Worm (Caenorhabditis elegans) whole organism, L4 larva: ENCODE measurements around the gene vps-2.
A peak's percentile ranks its signal among the peaks of the same experiment; 100 is the strongest.

ENCODE experiments used
- F10B5.3 ChIP-seq: sonication (generic microtip); optimal IDR thresholded peaks from 2 replicates; lab custom pipeline; 2016; ENCODE audit warnings: mild to moderate bottlenecking, missing genetic modification characterization, missing compliant biosample characterization
- F37D6.2 ChIP-seq: sonication (generic microtip); optimal IDR thresholded peaks from 2 replicates; lab custom pipeline; 2016; ENCODE audit warnings: mild to moderate bottlenecking, missing genetic modification characterization, missing compliant biosample characterization
- F44E2.7 ChIP-seq: fragments of 200-800 bp; sonication (Bioruptor generic); IDR thresholded peaks from 2 replicates; pipeline ENCODE4 v2.1.2; 2022; ENCODE audit warnings: missing genetic modification characterization, missing compliant biosample characterization
- F49E8.2 ChIP-seq: sonication (generic microtip); optimal IDR thresholded peaks from 2 replicates; lab custom pipeline; 2016; ENCODE audit warnings: missing compliant biosample characterization, mild to moderate bottlenecking, missing genetic modification characterization, borderline replicate concordance
- R02D3.7 ChIP-seq: fragments of 150-350 bp; sonication (generic microtip); optimal IDR thresholded peaks from 3 replicates; lab custom pipeline; 2014; ENCODE audit warnings: missing biosample characterization, missing genetic modification characterization
- T26A8.4 ChIP-seq: fragments of 200-800 bp; sonication (Bioruptor generic); IDR thresholded peaks from 2 replicates; pipeline ENCODE4 v1.3.6; 2022; ENCODE audit warnings: missing genetic modification characterization, missing compliant biosample characterization
- Y105C5A.15 ChIP-seq: fragments of 200-800 bp; sonication (Bioruptor generic); IDR thresholded peaks from 2 replicates; pipeline ENCODE4 v1.3.6; 2022; ENCODE audit warnings: missing genetic modification characterization, missing compliant biosample characterization
- Y48G9A.11 ChIP-seq: fragments of 200-800 bp; sonication (Bioruptor generic); IDR thresholded peaks from 2 replicates; pipeline ENCODE4 v1.3.6; 2022; ENCODE audit warnings: missing genetic modification reagents, missing genetic modification characterization, missing compliant biosample characterization
- Y5F2A.4 ChIP-seq: fragments of 200-800 bp; sonication (Bioruptor generic); optimal IDR thresholded peaks from 2 replicates; lab custom pipeline; 2018; ENCODE audit warnings: mild to moderate bottlenecking, missing genetic modification characterization, missing compliant biosample characterization
- aly-2 ChIP-seq: sonication (generic microtip); optimal IDR thresholded peaks from 2 replicates; lab custom pipeline; 2018; ENCODE audit warnings: missing biosample characterization, missing genetic modification characterization
- attf-4 ChIP-seq: sonication (generic microtip); optimal IDR thresholded peaks from 3 replicates; lab custom pipeline; 2017; ENCODE audit warnings: missing biosample characterization, missing genetic modification characterization
- ceh-82 ChIP-seq: sonication (generic microtip); optimal IDR thresholded peaks from 2 replicates; lab custom pipeline; 2017; ENCODE audit warnings: missing biosample characterization, missing genetic modification characterization
- ces-1 ChIP-seq: fragments of 150-350 bp; sonication (generic microtip); optimal IDR thresholded peaks from 4 replicates; lab custom pipeline; 2014; ENCODE audit warnings: missing biosample characterization, missing genetic modification reagents, missing genetic modification characterization
- cey-2 ChIP-seq: sonication (generic microtip); optimal IDR thresholded peaks from 3 replicates; lab custom pipeline; 2017; ENCODE audit warnings: missing genetic modification characterization, mild to moderate bottlenecking, missing compliant biosample characterization, antibody characterized with exemption, borderline replicate concordance; ENCODE audit not compliant: insufficient read depth
- ctbp-1 ChIP-seq: fragments of 200-800 bp; sonication (Bioruptor generic); IDR thresholded peaks from 2 replicates; pipeline ENCODE4 v1.3.6; 2022; ENCODE audit warnings: missing genetic modification reagents, missing genetic modification characterization, missing compliant biosample characterization
- daf-12 ChIP-seq: fragments of 150-350 bp; optimal IDR thresholded peaks from 2 replicates; lab custom pipeline; 2014; ENCODE audit warnings: missing biosample characterization, missing genetic modification reagents, missing genetic modification characterization
- daf-16 ChIP-seq, 3 experiments: sonication (generic microtip); optimal IDR thresholded peaks; 2 replicates each; lab custom pipeline; 2016 to 2017; ENCODE audit warnings: missing genetic modification characterization in 3 of 3, missing genetic modification reagents in 3 of 3, mild to moderate bottlenecking in 2 of 3, missing compliant biosample characterization in 2 of 3, missing biosample characterization in 1 of 3, moderate library complexity in 1 of 3
- daf-19 ChIP-seq: fragments of 200-800 bp; sonication (Bioruptor generic); conservative IDR thresholded peaks from 2 replicates; pipeline ENCODE4 v1.3.6; 2022; ENCODE audit warnings: missing genetic modification characterization, missing compliant biosample characterization
- daf-8 ChIP-seq: fragments of 200-800 bp; sonication (Bioruptor generic); IDR thresholded peaks from 2 replicates; pipeline ENCODE4 v1.3.6; 2022; ENCODE audit warnings: missing genetic modification characterization, missing compliant biosample characterization
- dmd-6 ChIP-seq: fragments of 200-800 bp; sonication (Bioruptor generic); IDR thresholded peaks from 2 replicates; pipeline ENCODE4 v1.3.6; 2022; ENCODE audit warnings: missing genetic modification reagents, missing genetic modification characterization, missing compliant biosample characterization
- dve-1 ChIP-seq: sonication (generic microtip); optimal IDR thresholded peaks from 2 replicates; lab custom pipeline; 2017; ENCODE audit warnings: antibody characterized with exemption, mild to moderate bottlenecking, missing genetic modification characterization, missing compliant biosample characterization; ENCODE audit not compliant: insufficient read depth
- egl-27 ChIP-seq: sonication (generic microtip); optimal IDR thresholded peaks from 3 replicates; lab custom pipeline; 2017; ENCODE audit warnings: missing biosample characterization, missing genetic modification reagents, missing genetic modification characterization
- egl-43 ChIP-seq: fragments of 200-800 bp; sonication (Bioruptor generic); IDR thresholded peaks from 2 replicates; pipeline ENCODE4 v1.3.6; 2022; ENCODE audit warnings: missing genetic modification reagents, missing genetic modification characterization, missing compliant biosample characterization
- fkh-10 ChIP-seq: fragments of 150-350 bp; optimal IDR thresholded peaks from 2 replicates; lab custom pipeline; 2014; ENCODE audit warnings: missing biosample characterization, missing genetic modification reagents, missing genetic modification characterization
- gei-8 ChIP-seq: fragments of 200-800 bp; sonication (Bioruptor generic); optimal IDR thresholded peaks from 2 replicates; lab custom pipeline; 2018; ENCODE audit warnings: mild to moderate bottlenecking, missing genetic modification characterization, missing compliant biosample characterization
- hlh-11 ChIP-seq: fragments of 200-800 bp; sonication (Bioruptor generic); optimal IDR thresholded peaks from 2 replicates; lab custom pipeline; 2018; ENCODE audit warnings: mild to moderate bottlenecking, missing genetic modification characterization, missing compliant biosample characterization
- hmg-1.1 ChIP-seq: fragments of 200-800 bp; sonication (Bioruptor generic); IDR thresholded peaks from 2 replicates; pipeline ENCODE4 v1.3.6; 2022; ENCODE audit warnings: missing genetic modification reagents, missing genetic modification characterization, missing compliant biosample characterization
- lin-15B ChIP-seq: fragments of 150-350 bp; sonication (generic microtip); optimal IDR thresholded peaks from 3 replicates; lab custom pipeline; 2014; ENCODE audit warnings: missing biosample characterization, missing genetic modification characterization
- lin-39 ChIP-seq: fragments of 150-350 bp; optimal IDR thresholded peaks from 2 replicates; lab custom pipeline; 2014; ENCODE audit warnings: missing biosample characterization, missing genetic modification reagents, missing genetic modification characterization
- lir-3 ChIP-seq: sonication (generic microtip); optimal IDR thresholded peaks from 2 replicates; lab custom pipeline; 2016; ENCODE audit warnings: mild to moderate bottlenecking, missing genetic modification characterization, missing compliant biosample characterization
- madf-5 ChIP-seq, 2 experiments: fragments of 200-800 bp; sonication (Bioruptor generic); IDR thresholded peaks; 2 replicates each; pipeline ENCODE4 v1.3.6; 2022; ENCODE audit warnings: missing compliant biosample characterization in 2 of 2, missing genetic modification characterization in 2 of 2
- mdl-1 ChIP-seq, 2 experiments: fragments of 150-350 bp in 1 of 2; sonication (generic microtip) in 1 of 2; optimal IDR thresholded peaks; 2 replicates each; lab custom pipeline; 2014 to 2017; ENCODE audit warnings: missing biosample characterization in 2 of 2, missing genetic modification characterization in 2 of 2
- mdt-29 ChIP-seq: fragments of 200-800 bp; sonication (Bioruptor generic); IDR thresholded peaks from 2 replicates; pipeline ENCODE4 v1.3.6; 2022; ENCODE audit warnings: missing genetic modification reagents, missing genetic modification characterization, missing compliant biosample characterization
- nhr-102 ChIP-seq: sonication (generic microtip); optimal IDR thresholded peaks from 2 replicates; lab custom pipeline; 2016; ENCODE audit warnings: mild to moderate bottlenecking, missing genetic modification characterization, moderate library complexity, missing compliant biosample characterization
- nhr-111 ChIP-seq: fragments of 200-800 bp; sonication (Bioruptor generic); optimal IDR thresholded peaks from 2 replicates; lab custom pipeline; 2018; ENCODE audit warnings: mild to moderate bottlenecking, missing genetic modification characterization, missing compliant biosample characterization
- nhr-41 ChIP-seq: fragments of 200-800 bp; sonication (Bioruptor generic); IDR thresholded peaks from 2 replicates; pipeline ENCODE4 v1.3.6; 2022; ENCODE audit warnings: missing genetic modification reagents, missing genetic modification characterization, missing compliant biosample characterization
- nhr-42 ChIP-seq: fragments of 200-800 bp; sonication (Bioruptor generic); IDR thresholded peaks from 2 replicates; pipeline ENCODE4 v1.3.6; 2022; ENCODE audit warnings: missing genetic modification characterization, missing compliant biosample characterization
- nhr-76 ChIP-seq: fragments of 150-350 bp; optimal IDR thresholded peaks from 2 replicates; lab custom pipeline; 2014; ENCODE audit warnings: missing biosample characterization, missing genetic modification characterization
- nhr-77 ChIP-seq: fragments of 150-350 bp; optimal IDR thresholded peaks from 2 replicates; lab custom pipeline; 2014; ENCODE audit warnings: missing biosample characterization, missing genetic modification characterization
- php-3 ChIP-seq: fragments of 200-800 bp; sonication (Bioruptor generic); IDR thresholded peaks from 2 replicates; pipeline ENCODE4 v1.3.6; 2022; ENCODE audit warnings: missing genetic modification reagents, missing genetic modification characterization, missing compliant biosample characterization
- rbr-2 ChIP-seq: sonication (generic microtip); optimal IDR thresholded peaks from 2 replicates; lab custom pipeline; 2016; ENCODE audit warnings: missing genotype, missing genetic modification characterization, missing compliant biosample characterization
- set-16 ChIP-seq: fragments of 200-800 bp; sonication (Bioruptor generic); IDR thresholded peaks from 2 replicates; pipeline ENCODE4 v1.3.6; 2022; ENCODE audit warnings: missing genetic modification reagents, missing genetic modification characterization, missing compliant biosample characterization
- skn-1 ChIP-seq: fragments of 150-350 bp; optimal IDR thresholded peaks from 2 replicates; lab custom pipeline; 2014; ENCODE audit warnings: missing biosample characterization, missing genetic modification characterization
- spr-1 ChIP-seq: sonication (generic microtip); optimal IDR thresholded peaks from 2 replicates; lab custom pipeline; 2016; ENCODE audit warnings: mild to moderate bottlenecking, missing genetic modification characterization, missing compliant biosample characterization
- spr-3 ChIP-seq: fragments of 200-800 bp; sonication (Bioruptor generic); optimal IDR thresholded peaks from 2 replicates; lab custom pipeline; 2018; ENCODE audit warnings: mild to moderate bottlenecking, missing genetic modification characterization, missing compliant biosample characterization
- tag-97 ChIP-seq: fragments of 200-800 bp; sonication (Bioruptor generic); IDR thresholded peaks from 2 replicates; pipeline ENCODE4 v1.3.6; 2022; ENCODE audit warnings: missing genetic modification characterization, missing compliant biosample characterization
- tra-1 ChIP-seq: fragments of 200-800 bp; sonication (Bioruptor generic); IDR thresholded peaks from 2 replicates; pipeline ENCODE4 v1.3.6; 2022; ENCODE audit warnings: missing genetic modification reagents, missing genetic modification characterization, missing compliant biosample characterization
- zag-1 ChIP-seq: fragments of 150-350 bp; optimal IDR thresholded peaks from 2 replicates; lab custom pipeline; 2014; ENCODE audit warnings: missing biosample characterization, missing genetic modification characterization
- zip-11 ChIP-seq: fragments of 200-800 bp; sonication (Bioruptor generic); IDR thresholded peaks from 2 replicates; pipeline ENCODE4 v1.3.6; 2022; ENCODE audit warnings: missing genetic modification characterization, missing compliant biosample characterization
- ztf-11 ChIP-seq: fragments of 150-350 bp; optimal IDR thresholded peaks from 2 replicates; lab custom pipeline; 2014; ENCODE audit warnings: missing biosample characterization, missing genetic modification characterization
- ztf-7 ChIP-seq: fragments of 150-350 bp; optimal IDR thresholded peaks from 2 replicates; lab custom pipeline; 2014; ENCODE audit warnings: missing biosample characterization, missing genetic modification characterization

vps-2 gene

ce11 chrII:12805765-12806384 is 37.9 kb upstream of the vps-2 start (continued):
- TF ChIP-seq Y5F2A.4 (no peak), zip-11 (GFP tag; lab: Robert Waterston, UW) (no peak), ztf-7 (tag; lab: Kevin White, UChicago) (no peak), php-3 (GFP tag; lab: Robert Waterston, UW) (no peak), tra-1 (GFP tag; lab: Robert Waterston, UW) (no peak), ctbp-1 (GFP tag; lab: Robert Waterston, UW) (0 out of 2 replicates have a peak, but pooled peaks have one; percentile 38), hmg-1.1 (GFP tag; lab: Robert Waterston, UW) (peak; percentile 74), tag-97 (no peak), nhr-42 (GFP tag; lab: Robert Waterston, UW) (no peak), mdt-29 (GFP tag; lab: Robert Waterston, UW) (no peak), hlh-11 (tag; lab: Kevin White, UChicago) (peak; percentile 62), dve-1 (tag; lab: Kevin White, UChicago) (peak; percentile 5), set-16 (GFP tag; lab: Robert Waterston, UW) (peak; percentile 72), nhr-102 (tag; lab: Kevin White, UChicago) (no peak), nhr-41 (GFP tag; lab: Robert Waterston, UW) (no peak), daf-16 (GFP tag; optimal IDR thresholded peaks at IDR 0.05; lab: Kevin White, UChicago) (no peak), daf-16 (tag; optimal IDR thresholded peaks at IDR 0.05; lab: Kevin White, UChicago) (no peak), rbr-2 (tag; lab: Kevin White, UChicago) (peak; percentile 53), egl-43 (GFP tag; lab: Robert Waterston, UW) (peak; percentile 69; the same call in 1 of the 2 replicates), zag-1 (tag; lab: Kevin White, UChicago) (no peak), nhr-76 (tag; lab: Kevin White, UChicago) (no peak), nhr-77 (tag; lab: Kevin White, UChicago) (no peak), gei-8 (GFP tag; lab: Kevin White, UChicago) (no peak), fkh-10 (GFP tag; lab: Kevin White, UChicago) (peak; percentile 42), cey-2 (tag; lab: Kevin White, UChicago) (no peak), ces-1 (GFP tag; lab: Kevin White, UChicago) (no peak), F37D6.2 (tag; lab: Kevin White, UChicago) (peak; percentile 42), ztf-11 (no peak), daf-19 (GFP tag; lab: Robert Waterston, UW) (no peak), lin-15B (tag; lab: Kevin White, UChicago) (no peak), Y48G9A.11 (GFP tag; lab: Robert Waterston, UW) (no peak), Y105C5A.15 (no peak), F49E8.2 (tag; lab: Kevin White, UChicago) (no peak), skn-1 (tag; lab: Kevin White, UChicago) (no peak), attf-4 (tag; lab: Kevin White, UChicago) (no peak), daf-12 (tag; lab: Kevin White, UChicago) (no peak), mdl-1 (tag; optimal IDR thresholded peaks at IDR 0.05; lab: Kevin White, UChicago) (peak in 1 of 2 experiments; percentile 12), spr-1 (tag; lab: Kevin White, UChicago) (no peak), R02D3.7 (tag; lab: Kevin White, UChicago) (no peak), egl-27 (tag; lab: Kevin White, UChicago) (no peak), F10B5.3 (tag; lab: Kevin White, UChicago) (no peak), spr-3 (GFP tag; lab: Kevin White, UChicago) (no peak), lir-3 (tag; lab: Kevin White, UChicago) (no peak), madf-5 (GFP tag; IDR thresholded peaks at IDR 0.05; lab: Robert Waterston, UW) (no peak), dmd-6 (GFP tag; lab: Robert Waterston, UW) (peak; percentile 41), daf-8 (GFP tag; lab: Robert Waterston, UW) (no peak), aly-2 (tag; lab: Kevin White, UChicago) (no peak), T26A8.4 (GFP tag; lab: Robert Waterston, UW) (no peak), nhr-111 (GFP tag; lab: Kevin White, UChicago) (no peak), F44E2.7 (GFP tag; lab: Robert Waterston, UW) (no peak), lin-39 (tag; lab: Kevin White, UChicago) (no peak), ceh-82 (tag; lab: Kevin White, UChicago) (no peak)
